Fruit fly (Drosophila melanogaster) whole organism, embryonic: ENCODE measurements around the gene CG7564.
A peak's percentile ranks its signal among the peaks of the same experiment; 100 is the strongest.

Experiments
- ATbp ChIP-seq: fragments of 200-800 bp; sonication (Bioruptor generic); optimal IDR thresholded peaks from 2 replicates; lab custom pipeline; 2017; ENCODE audit warnings: missing biosample characterization, mild to moderate bottlenecking, missing genetic modification characterization, missing genetic modification reagents
- Atf-2 ChIP-seq: fragments of 200-800 bp; sonication (Bioruptor generic); optimal IDR thresholded peaks from 2 replicates; lab custom pipeline; 2016; ENCODE audit warnings: missing biosample characterization, missing genetic modification characterization
- Blimp-1 ChIP-seq: fragments of 200-800 bp; sonication (Bioruptor generic); optimal IDR thresholded peaks from 3 replicates; lab custom pipeline; 2018; ENCODE audit warnings: missing biosample characterization, missing genetic modification characterization, mild to moderate bottlenecking, moderate library complexity, missing genetic modification reagents
- CG10147 ChIP-seq: fragments of 200-800 bp; sonication (Bioruptor generic); optimal IDR thresholded peaks from 2 replicates; lab custom pipeline; 2019; ENCODE audit warnings: missing biosample characterization, mild to moderate bottlenecking, missing genetic modification characterization, moderate library complexity
- CG1024 ChIP-seq: fragments of 200-800 bp; sonication (Bioruptor generic); IDR thresholded peaks from 2 replicates; pipeline ENCODE4 v1.3.6; 2022; ENCODE audit warnings: missing biosample characterization, missing genetic modification characterization
- CG10267 ChIP-seq: fragments of 200-800 bp; sonication (Bioruptor generic); optimal IDR thresholded peaks from 2 replicates; lab custom pipeline; 2018; ENCODE audit warnings: missing biosample characterization, mild to moderate bottlenecking, missing genetic modification characterization, moderate library complexity
- CG12744 ChIP-seq: fragments of 200-800 bp; sonication (Bioruptor generic); optimal IDR thresholded peaks from 2 replicates; lab custom pipeline; 2016; ENCODE audit warnings: missing biosample characterization, missing genetic modification characterization
- CG13624 ChIP-seq: fragments of 200-800 bp; sonication (Bioruptor generic); optimal IDR thresholded peaks from 2 replicates; lab custom pipeline; 2016; ENCODE audit warnings: missing biosample characterization, missing genetic modification characterization
- CG13894 ChIP-seq: fragments of 200-800 bp; sonication (Bioruptor generic); optimal IDR thresholded peaks from 3 replicates; lab custom pipeline; 2018; ENCODE audit warnings: missing biosample characterization, mild to moderate bottlenecking, missing genetic modification characterization, moderate library complexity
- CG15011 ChIP-seq: fragments of 200-800 bp; sonication (Bioruptor generic); optimal IDR thresholded peaks from 3 replicates; lab custom pipeline; 2018; ENCODE audit warnings: missing biosample characterization, mild to moderate bottlenecking, missing genetic modification characterization
- CG1529 ChIP-seq: fragments of 200-800 bp; sonication (Bioruptor generic); optimal IDR thresholded peaks from 3 replicates; lab custom pipeline; 2018; ENCODE audit warnings: missing biosample characterization, missing genetic modification characterization
- CG17359 ChIP-seq: fragments of 200-800 bp; sonication (Bioruptor generic); optimal IDR thresholded peaks from 3 replicates; lab custom pipeline; 2018; ENCODE audit warnings: missing biosample characterization, mild to moderate bottlenecking, missing genetic modification characterization, moderate library complexity
- CG2199 ChIP-seq: fragments of 200-800 bp; sonication (Bioruptor generic); IDR thresholded peaks from 3 replicates; pipeline ENCODE4 v1.3.6; 2022; ENCODE audit warnings: missing biosample characterization, missing genetic modification characterization
- CG30403 ChIP-seq: fragments of 200-800 bp; sonication (Bioruptor generic); optimal IDR thresholded peaks from 3 replicates; lab custom pipeline; 2016; ENCODE audit warnings: missing biosample characterization, missing genetic modification characterization
- CG3065 ChIP-seq: fragments of 200-800 bp; sonication (Bioruptor generic); optimal IDR thresholded peaks from 2 replicates; lab custom pipeline; 2016; ENCODE audit warnings: missing biosample characterization, missing genetic modification characterization
- CG3163 ChIP-seq: fragments of 200-800 bp; sonication (Bioruptor generic); optimal IDR thresholded peaks from 3 replicates; lab custom pipeline; 2016; ENCODE audit warnings: missing biosample characterization, missing genetic modification characterization
- CG4404 ChIP-seq: fragments of 200-800 bp; sonication (Bioruptor generic); IDR thresholded peaks from 2 replicates; pipeline ENCODE4 v1.3.6; 2022; ENCODE audit warnings: missing biosample characterization, missing genetic modification characterization
- CG4730 ChIP-seq: fragments of 200-800 bp; sonication (Bioruptor generic); IDR thresholded peaks from 2 replicates; pipeline ENCODE4 v1.3.6; 2022; ENCODE audit warnings: missing biosample characterization, missing genetic modification characterization
- CG9215 ChIP-seq: fragments of 200-800 bp; sonication (Bioruptor generic); IDR thresholded peaks from 2 replicates; pipeline ENCODE4 v1.3.6; 2022; ENCODE audit warnings: missing biosample characterization, missing genetic modification characterization
- CG9727 ChIP-seq: fragments of 200-800 bp; sonication (Bioruptor generic); optimal IDR thresholded peaks from 3 replicates; lab custom pipeline; 2017; ENCODE audit warnings: missing biosample characterization, mild to moderate bottlenecking, missing genetic modification characterization
- Chrac-16 ChIP-seq: fragments of 200-800 bp; sonication (Bioruptor generic); optimal IDR thresholded peaks from 3 replicates; lab custom pipeline; 2016; ENCODE audit warnings: missing biosample characterization, missing genetic modification characterization
- D19B ChIP-seq: fragments of 200-800 bp; sonication (Bioruptor generic); optimal IDR thresholded peaks from 2 replicates; lab custom pipeline; 2017; ENCODE audit warnings: missing biosample characterization, mild to moderate bottlenecking, missing genetic modification characterization
- Dp ChIP-seq: fragments of 200-800 bp; sonication (Bioruptor generic); optimal IDR thresholded peaks from 2 replicates; lab custom pipeline; 2018; ENCODE audit warnings: missing biosample characterization, mild to moderate bottlenecking, missing genetic modification characterization, moderate library complexity
- Eip74EF ChIP-seq, 2 experiments: fragments of 200-800 bp in 1 of 2; fragments of >200 bp in 1 of 2; sonication (Bioruptor generic) in 1 of 2; optimal IDR thresholded peaks; 2 replicates each; lab custom pipeline; 2017 to 2019; ENCODE audit warnings: missing biosample characterization in 2 of 2, missing genetic modification characterization in 2 of 2, mild to moderate bottlenecking in 1 of 2, moderate library complexity in 1 of 2
- Ets65A ChIP-seq: fragments of 200-800 bp; sonication (Bioruptor generic); peaks from one replicate; lab custom pipeline; 2016; ENCODE audit warnings: missing biosample characterization, missing genetic modification characterization
- Gug ChIP-seq: fragments of 200-800 bp; sonication (Bioruptor generic); IDR thresholded peaks from 4 replicates; pipeline ENCODE4 v1.3.6; 2022; ENCODE audit warnings: missing biosample characterization, missing genetic modification characterization
- Hmr ChIP-seq: fragments of 200-800 bp; sonication (Bioruptor generic); optimal IDR thresholded peaks from 3 replicates; lab custom pipeline; 2017; ENCODE audit warnings: mild to moderate bottlenecking, missing biosample characterization, missing genetic modification reagents, missing genetic modification characterization
- Hr51 ChIP-seq, 2 experiments: fragments of 200-800 bp; sonication (Bioruptor generic); optimal IDR thresholded peaks; 2 replicates in 1 of 2; 3 replicates in 1 of 2; lab custom pipeline; 2016 to 2018; ENCODE audit warnings: missing biosample characterization in 2 of 2, missing genetic modification characterization in 2 of 2, mild to moderate bottlenecking in 1 of 2, moderate library complexity in 1 of 2
- Med ChIP-seq: fragments of 200-800 bp; sonication (Bioruptor generic); peaks from one replicate; lab custom pipeline; 2016; ENCODE audit warnings: missing biosample characterization, missing genetic modification characterization, mild to moderate bottlenecking, inconsistent platforms, moderate library complexity
- NK7.1 ChIP-seq: fragments of 200-800 bp; sonication (Bioruptor generic); optimal IDR thresholded peaks from 3 replicates; lab custom pipeline; 2016; ENCODE audit warnings: missing biosample characterization, missing genetic modification characterization
- Neu2 ChIP-seq: fragments of 200-800 bp; sonication (Bioruptor generic); optimal IDR thresholded peaks from 3 replicates; lab custom pipeline; 2016; ENCODE audit warnings: missing biosample characterization, missing genetic modification characterization, borderline replicate concordance
- Nf-YB ChIP-seq: fragments of 200-800 bp; sonication (Bioruptor generic); optimal IDR thresholded peaks from 3 replicates; lab custom pipeline; 2019; ENCODE audit warnings: missing biosample characterization, mild to moderate bottlenecking, missing genetic modification characterization, moderate library complexity
- Ptx1 ChIP-seq: fragments of 200-800 bp; sonication (Bioruptor generic); IDR thresholded peaks from 2 replicates; pipeline ENCODE4 v1.3.6; 2022; ENCODE audit warnings: missing biosample characterization, missing genetic modification characterization
- Xrp1 ChIP-seq: fragments of 200-800 bp; sonication (Bioruptor generic); IDR thresholded peaks from 2 replicates; pipeline ENCODE4 v1.3.6; 2022; ENCODE audit warnings: missing biosample characterization, missing genetic modification characterization
- bbx ChIP-seq: fragments of 200-800 bp; sonication (Bioruptor generic); IDR thresholded peaks from 2 replicates; pipeline ENCODE4 v1.3.6; 2022; ENCODE audit warnings: missing biosample characterization, missing genetic modification characterization; ENCODE audit not compliant: partially characterized antibody
- bigmax ChIP-seq: fragments of 200-800 bp; sonication (Bioruptor generic); optimal IDR thresholded peaks from 2 replicates; lab custom pipeline; 2018; ENCODE audit warnings: missing biosample characterization, mild to moderate bottlenecking, missing genetic modification characterization
- ftz-f1 ChIP-seq: fragments of 200-800 bp; sonication (Bioruptor generic); optimal IDR thresholded peaks from 2 replicates; lab custom pipeline; 2016; ENCODE audit warnings: missing biosample characterization, missing genetic modification characterization
- h ChIP-seq: fragments of >200 bp; optimal IDR thresholded peaks from 2 replicates; lab custom pipeline; 2017
- ham ChIP-seq: fragments of 200-800 bp; sonication (Bioruptor generic); IDR thresholded peaks from 2 replicates; pipeline ENCODE4 v1.3.6; 2022; ENCODE audit warnings: missing biosample characterization, missing genetic modification characterization
- jumu ChIP-seq: fragments of 200-800 bp; sonication (Bioruptor generic); optimal IDR thresholded peaks from 3 replicates; lab custom pipeline; 2016; ENCODE audit warnings: missing biosample characterization, missing genetic modification characterization
- ranshi ChIP-seq: fragments of 200-800 bp; sonication (Bioruptor generic); IDR thresholded peaks from 2 replicates; pipeline ENCODE4 v1.3.6; 2022; ENCODE audit warnings: missing biosample characterization, missing genetic modification characterization
- salm ChIP-seq: fragments of 200-800 bp; sonication (Bioruptor generic); optimal IDR thresholded peaks from 2 replicates; lab custom pipeline; 2018; ENCODE audit warnings: missing biosample characterization, mild to moderate bottlenecking, missing genetic modification characterization
- sens ChIP-seq: fragments of 200-800 bp; sonication (Bioruptor generic); peaks from one replicate; lab custom pipeline; 2016; ENCODE audit warnings: missing biosample characterization, missing genetic modification characterization
- so ChIP-seq: fragments of 200-800 bp; sonication (Bioruptor generic); IDR thresholded peaks from 3 replicates; pipeline ENCODE4 v1.3.6; 2022; ENCODE audit warnings: missing biosample characterization, missing genetic modification characterization
- twi ChIP-seq: fragments of 200-800 bp; optimal IDR thresholded peaks from 2 replicates; lab custom pipeline; 2019; ENCODE audit warnings: missing biosample characterization, mild to moderate bottlenecking, missing genetic modification characterization, moderate library complexity
- unpg ChIP-seq: fragments of 200-800 bp; sonication (Bioruptor generic); optimal IDR thresholded peaks from 3 replicates; lab custom pipeline; 2018; ENCODE audit warnings: missing biosample characterization, mild to moderate bottlenecking, missing genetic modification characterization, moderate library complexity
- usp ChIP-seq: fragments of >200 bp; optimal IDR thresholded peaks from 2 replicates; lab custom pipeline; 2017; ENCODE audit warnings: missing biosample characterization, missing genetic modification characterization
- zfh1 ChIP-seq: fragments of 200-800 bp; sonication (Bioruptor generic); IDR thresholded peaks from 3 replicates; pipeline ENCODE4 v1.3.6; 2022; ENCODE audit warnings: missing biosample characterization, missing genetic modification characterization

CG7564 gene

dm6 chr3L:17566335-17567242 is 52.5 kb downstream of the CG7564 start (continued):
- TF ChIP-seq CG4730 (GFP tag; lab: Robert Waterston, UW) (peak; percentile 53; the same call in 1 of the 2 replicates), Hr51 (GFP tag; optimal IDR thresholded peaks at IDR 0.05; lab: Kevin White, UChicago) (peak in 1 of 2 experiments; percentile 92), Nf-YB (GFP tag; lab: Kevin White, UChicago) (peak; percentile 50), CG1024 (0 out of 2 replicates have a peak, but pooled peaks have one; percentile 9), ham (GFP tag; lab: Robert Waterston, UW) (no peak), ranshi (GFP tag; lab: Robert Waterston, UW) (0 out of 2 replicates have a peak, but pooled peaks have one; percentile 20), CG13624 (GFP tag; lab: Kevin White, UChicago) (no peak), Neu2 (no peak), CG1529 (GFP tag; lab: Kevin White, UChicago) (peak; percentile 85), h (no peak), CG9727 (GFP tag; lab: Kevin White, UChicago) (peak; percentile 30), bbx (GFP tag; lab: Robert Waterston, UW) (no peak), Hmr (GFP tag; lab: Kevin White, UChicago) (peak; percentile 41), CG2199 (0 out of 3 replicates have a peak, but pooled peaks have one; percentile 56), CG10147 (GFP tag; lab: Kevin White, UChicago) (peak; percentile 38), Ptx1 (peak; percentile 81), CG3065 (GFP tag; lab: Kevin White, UChicago) (peak; percentile 4), so (peak; percentile 77; the same call in 2 of the 3 replicates), CG4404 (no peak), sens (GFP tag; lab: Kevin White, UChicago) (peak; percentile 93), Dp (GFP tag; lab: Kevin White, UChicago) (no peak), zfh1 (GFP tag; lab: Robert Waterston, UW) (peak; percentile 73), CG9215 (GFP tag; lab: Robert Waterston, UW) (no peak), ftz-f1 (GFP tag; lab: Kevin White, UChicago) (peak; percentile 43), CG12744 (GFP tag; lab: Kevin White, UChicago) (no peak)

- TF ChIP-seq CG17359 (tag; lab: Kevin White, UChicago), result no peak
- no peak for TF ChIP-seq CG13624 (GFP tag; lab: Kevin White, UChicago)
- peak; percentile 66 for TF ChIP-seq Med (GFP tag; lab: Kevin White, UChicago)
- no peak for TF ChIP-seq unpg
- no peak for TF ChIP-seq CG3163 (GFP tag; lab: Kevin White, UChicago)
- no peak for TF ChIP-seq Atf-2 (GFP tag; lab: Kevin White, UChicago)
- no peak for TF ChIP-seq bigmax
- TF ChIP-seq Blimp-1, result peak; percentile 35
- TF ChIP-seq Ets65A (GFP tag; lab: Kevin White, UChicago), result no peak
- TF ChIP-seq D19B (GFP tag; lab: Kevin White, UChicago), result no peak
- peak in 1 of 2 experiments; percentile 58 for TF ChIP-seq Eip74EF (GFP tag; optimal IDR thresholded peaks at IDR 0.05; lab: Kevin White, UChicago)
- TF ChIP-seq NK7.1 (GFP tag; lab: Kevin White, UChicago), result no peak
- no peak for TF ChIP-seq CG30403 (GFP tag; lab: Kevin White, UChicago)
- peak; percentile 6 for TF ChIP-seq salm (tag; lab: Kevin White, UChicago)
- no peak for TF ChIP-seq ATbp
- TF ChIP-seq CG2199, result peak; percentile 81; the same call in 2 of the 3 replicates
- no peak for TF ChIP-seq Xrp1
- no peak for TF ChIP-seq CG15011
- TF ChIP-seq usp, result no peak
- TF ChIP-seq twi, result no peak
- TF ChIP-seq ftz-f1 (GFP tag; lab: Kevin White, UChicago), result no peak
- TF ChIP-seq CG10267 (tag; lab: Kevin White, UChicago), result no peak
- no peak for TF ChIP-seq CG13894
- TF ChIP-seq CG4730 (GFP tag; lab: Robert Waterston, UW), result no peak
- no peak for TF ChIP-seq CG10147 (GFP tag; lab: Kevin White, UChicago)
- no peak for TF ChIP-seq jumu (GFP tag; lab: Kevin White, UChicago)
- no peak for TF ChIP-seq Gug (GFP tag; lab: Robert Waterston, UW)
- no peak for TF ChIP-seq Chrac-16 (GFP tag; lab: Kevin White, UChicago)
These were observed 54.6 kb downstream of the CG7564 start for dm6 chr3L:17568698-17569097.
